Worm (Caenorhabditis elegans) whole organism, young adult: ENCODE data around the gene F47B8.14.

Source experiments
- C06A6.2 ChIP-seq: fragments of 200-800 bp; sonication (Bioruptor generic); conservative IDR thresholded peaks from 2 replicates; pipeline ENCODE4 v1.3.6; 2022; ENCODE audit warnings: missing genetic modification characterization, missing compliant biosample characterization
- D2030.7 ChIP-seq: fragments of 200-800 bp; sonication (Bioruptor generic); IDR thresholded peaks from 2 replicates; pipeline ENCODE4 v1.3.6; 2022; ENCODE audit warnings: missing genetic modification reagents, missing genetic modification characterization, missing compliant biosample characterization
- F22D6.2 ChIP-seq: sonication (generic microtip); optimal IDR thresholded peaks from 2 replicates; lab custom pipeline; 2016; ENCODE audit warnings: mild to moderate bottlenecking, missing genetic modification characterization, missing compliant biosample characterization
- F37B4.10 ChIP-seq: fragments of 200-800 bp; sonication (Bioruptor generic); IDR thresholded peaks from 2 replicates; pipeline ENCODE4 v1.3.6; 2022; ENCODE audit warnings: missing genetic modification characterization, missing compliant biosample characterization
- F49E8.2 ChIP-seq: sonication (generic microtip); optimal IDR thresholded peaks from 3 replicates; lab custom pipeline; 2017; ENCODE audit warnings: missing genetic modification characterization, mild to moderate bottlenecking, missing compliant biosample characterization, antibody characterized with exemption, moderate library complexity; ENCODE audit not compliant: insufficient read depth
- F52B5.7 ChIP-seq: sonication (generic microtip); optimal IDR thresholded peaks from 2 replicates; lab custom pipeline; 2016; ENCODE audit warnings: mild to moderate bottlenecking, missing genetic modification characterization, missing compliant biosample characterization
- F55B11.4 ChIP-seq: sonication (generic microtip); optimal IDR thresholded peaks from 2 replicates; lab custom pipeline; 2016; ENCODE audit warnings: missing compliant biosample characterization, missing genetic modification characterization, borderline replicate concordance; ENCODE audit not compliant: insufficient read depth
- F57C9.4 ChIP-seq: sonication (generic microtip); optimal IDR thresholded peaks from 2 replicates; lab custom pipeline; 2017; ENCODE audit warnings: mild to moderate bottlenecking, missing genetic modification characterization, missing compliant biosample characterization
- K11D2.4 ChIP-seq: fragments of 200-800 bp; sonication (Bioruptor generic); IDR thresholded peaks from 2 replicates; pipeline ENCODE4 v1.3.6; 2022; ENCODE audit warnings: missing genetic modification reagents, missing genetic modification characterization, missing compliant biosample characterization
- K12H6.12 ChIP-seq: fragments of 200-800 bp; sonication (Bioruptor generic); optimal IDR thresholded peaks from 2 replicates; lab custom pipeline; 2018; ENCODE audit warnings: mild to moderate bottlenecking, missing genetic modification characterization, missing compliant biosample characterization
- T07F8.4 ChIP-seq: sonication (generic microtip); optimal IDR thresholded peaks from 2 replicates; lab custom pipeline; 2016; ENCODE audit warnings: mild to moderate bottlenecking, missing genetic modification characterization, moderate library complexity, missing compliant biosample characterization
- Y56A3A.18 ChIP-seq: fragments of 200-800 bp; sonication (Bioruptor generic); IDR thresholded peaks from 2 replicates; pipeline ENCODE4 v1.3.6; 2022; ENCODE audit warnings: missing genetic modification reagents, missing genetic modification characterization, missing compliant biosample characterization
- aptf-2 ChIP-seq: fragments of 200-800 bp; sonication (Bioruptor generic); conservative IDR thresholded peaks from 2 replicates; pipeline ENCODE4 v1.3.6; 2022; ENCODE audit warnings: missing genetic modification reagents, missing genetic modification characterization, missing compliant biosample characterization
- aptf-3 ChIP-seq: fragments of 200-800 bp; sonication (Bioruptor generic); IDR thresholded peaks from 2 replicates; pipeline ENCODE4 v1.3.6; 2022; ENCODE audit warnings: missing genetic modification characterization, missing compliant biosample characterization
- attf-5 ChIP-seq: fragments of 200-800 bp; sonication (Bioruptor generic); optimal IDR thresholded peaks from 2 replicates; lab custom pipeline; 2018; ENCODE audit warnings: mild to moderate bottlenecking, missing genetic modification characterization, missing compliant biosample characterization
- bed-1 ChIP-seq: fragments of 200-800 bp; sonication (Bioruptor generic); IDR thresholded peaks from 2 replicates; pipeline ENCODE4 v1.3.6; 2022; ENCODE audit warnings: missing genetic modification reagents, missing genetic modification characterization, missing compliant biosample characterization
- ccch-3 ChIP-seq: fragments of 200-800 bp; sonication (Bioruptor generic); optimal IDR thresholded peaks from 2 replicates; lab custom pipeline; 2018; ENCODE audit warnings: mild to moderate bottlenecking, missing genetic modification characterization, missing compliant biosample characterization
- cebp-1 ChIP-seq, 2 experiments: fragments of 200-800 bp in 1 of 2; sonication (Bioruptor generic) in 1 of 2; sonication (generic microtip) in 1 of 2; IDR thresholded peaks in 1 of 2; optimal IDR thresholded peaks in 1 of 2; 2 replicates each; pipeline versions ENCODE4 v1.3.6 to Lab custom; 2017 to 2022; ENCODE audit warnings: missing compliant biosample characterization in 2 of 2, missing genetic modification characterization in 2 of 2, mild to moderate bottlenecking in 1 of 2, missing genetic modification reagents in 1 of 2, moderate library complexity in 1 of 2
- cebp-2 ChIP-seq: fragments of 200-800 bp; sonication (Bioruptor generic); IDR thresholded peaks from 2 replicates; pipeline ENCODE4 v1.3.6; 2022; ENCODE audit warnings: missing genetic modification characterization, missing compliant biosample characterization
- ceh-40 ChIP-seq: fragments of 200-800 bp; sonication (Bioruptor generic); IDR thresholded peaks from 2 replicates; pipeline ENCODE4 v1.3.6; 2022; ENCODE audit warnings: missing genetic modification characterization, missing compliant biosample characterization
- chd-7 ChIP-seq: sonication (generic microtip); optimal IDR thresholded peaks from 2 replicates; lab custom pipeline; 2016; ENCODE audit warnings: mild to moderate bottlenecking, missing genetic modification characterization, moderate library complexity, missing compliant biosample characterization
- egl-18 ChIP-seq: fragments of 200-800 bp; sonication (Bioruptor generic); IDR thresholded peaks from 2 replicates; pipeline ENCODE4 v1.3.6; 2022; ENCODE audit warnings: missing genetic modification reagents, missing genetic modification characterization, missing compliant biosample characterization
- him-1 ChIP-seq: sonication (generic microtip); optimal IDR thresholded peaks from 2 replicates; lab custom pipeline; 2016; ENCODE audit warnings: missing genotype, missing genetic modification reagents, missing genetic modification characterization, missing compliant biosample characterization
- hmg-1.2 ChIP-seq: fragments of 200-800 bp; sonication (Bioruptor generic); IDR thresholded peaks from 2 replicates; pipeline ENCODE4 v1.3.6; 2022; ENCODE audit warnings: missing genetic modification reagents, missing genetic modification characterization, missing compliant biosample characterization
- hsf-1 ChIP-seq: fragments of 200-800 bp; sonication (Bioruptor generic); IDR thresholded peaks from 2 replicates; pipeline ENCODE4 v1.3.6; 2022; ENCODE audit warnings: missing genetic modification reagents, missing genetic modification characterization, missing compliant biosample characterization
- lag-1 ChIP-seq: fragments of 200-800 bp; sonication (Bioruptor generic); IDR thresholded peaks from 2 replicates; pipeline ENCODE4 v1.3.6; 2022; ENCODE audit warnings: missing genetic modification reagents, missing genetic modification characterization, missing compliant biosample characterization
- let-526 ChIP-seq: fragments of 200-800 bp; sonication (Bioruptor generic); IDR thresholded peaks from 2 replicates; pipeline ENCODE4 v1.3.6; 2022; ENCODE audit warnings: missing genetic modification reagents, missing genetic modification characterization, missing compliant biosample characterization
- let-607 ChIP-seq, 2 experiments: fragments of 200-800 bp in 1 of 2; sonication (Bioruptor generic) in 1 of 2; sonication (generic microtip) in 1 of 2; optimal IDR thresholded peaks; 2 replicates each; lab custom pipeline; 2016 to 2018; ENCODE audit warnings: mild to moderate bottlenecking in 2 of 2, missing compliant biosample characterization in 2 of 2, missing genetic modification characterization in 2 of 2, moderate library complexity in 2 of 2, missing genotype in 1 of 2
- lin-35 ChIP-seq, 3 experiments: fragments of 150-350 bp in 2 of 3; sonication (generic microtip) in 1 of 3; optimal IDR thresholded peaks; 2 replicates each; lab custom pipeline; 2014 to 2018; ENCODE audit warnings: missing biosample characterization in 3 of 3, missing genetic modification characterization in 3 of 3, missing genetic modification reagents in 3 of 3
- lir-1 ChIP-seq: fragments of 200-800 bp; sonication (Bioruptor generic); conservative IDR thresholded peaks from 2 replicates; pipeline ENCODE4 v1.3.6; 2022; ENCODE audit warnings: missing genetic modification reagents, missing genetic modification characterization, missing compliant biosample characterization
- lsl-1 ChIP-seq: fragments of 200-800 bp; sonication (Bioruptor generic); optimal IDR thresholded peaks from 2 replicates; lab custom pipeline; 2018; ENCODE audit warnings: mild to moderate bottlenecking, missing genetic modification characterization, moderate library complexity, missing compliant biosample characterization
- madf-6 ChIP-seq: fragments of 200-800 bp; sonication (Bioruptor generic); IDR thresholded peaks from 2 replicates; pipeline ENCODE4 v1.3.6; 2022; ENCODE audit warnings: missing genetic modification reagents, missing genetic modification characterization, missing compliant biosample characterization
- mes-4 ChIP-seq: sonication (generic microtip); optimal IDR thresholded peaks from 2 replicates; lab custom pipeline; 2016; ENCODE audit warnings: missing genotype, missing genetic modification characterization, missing compliant biosample characterization
- nhr-120 ChIP-seq: fragments of 200-800 bp; sonication (Bioruptor generic); IDR thresholded peaks from 2 replicates; pipeline ENCODE4 v1.3.6; 2022; ENCODE audit warnings: missing genetic modification characterization, missing compliant biosample characterization
- nhr-27 ChIP-seq: fragments of 200-800 bp; sonication (Bioruptor generic); optimal IDR thresholded peaks from 2 replicates; lab custom pipeline; 2018; ENCODE audit warnings: mild to moderate bottlenecking, missing genetic modification characterization, moderate library complexity, missing compliant biosample characterization
- nhr-90 ChIP-seq: sonication (generic microtip); optimal IDR thresholded peaks from 2 replicates; lab custom pipeline; 2016; ENCODE audit warnings: missing genotype, mild to moderate bottlenecking, missing genetic modification characterization, missing compliant biosample characterization
- pha-4 ChIP-seq: fragments of 150-350 bp; sonication (generic microtip); optimal IDR thresholded peaks from 2 replicates; lab custom pipeline; 2014; ENCODE audit warnings: missing biosample characterization, missing genetic modification reagents, missing genetic modification characterization
- repo-1 ChIP-seq: sonication (generic microtip); optimal IDR thresholded peaks from 2 replicates; lab custom pipeline; 2017; ENCODE audit warnings: mild to moderate bottlenecking, missing genetic modification characterization, missing compliant biosample characterization
- snpc-1.3 ChIP-seq: sonication (generic microtip); optimal IDR thresholded peaks from 2 replicates; lab custom pipeline; 2017; ENCODE audit warnings: missing genetic modification characterization, mild to moderate bottlenecking, missing compliant biosample characterization, antibody characterized with exemption, moderate library complexity, missing genotype, missing genetic modification reagents; ENCODE audit not compliant: insufficient read depth
- snpc-3.4 ChIP-seq: sonication (generic microtip); optimal IDR thresholded peaks from 2 replicates; lab custom pipeline; 2017; ENCODE audit warnings: missing genetic modification characterization, mild to moderate bottlenecking, missing compliant biosample characterization, antibody characterized with exemption, moderate library complexity, missing genotype, missing genetic modification reagents
- snpc-4 ChIP-seq, 5 experiments: fragments of 150-350 bp in 1 of 5; sonication (generic microtip) in 4 of 5; optimal IDR thresholded peaks; 2 replicates each; lab custom pipeline; 2014 to 2018; ENCODE audit warnings: missing genetic modification characterization in 5 of 5, missing biosample characterization in 3 of 5, antibody characterized with exemption in 2 of 5, mild to moderate bottlenecking in 2 of 5, missing compliant biosample characterization in 2 of 5, missing genotype in 2 of 5, moderate library complexity in 2 of 5, missing genetic modification reagents in 1 of 5
- somi-1 ChIP-seq: fragments of 200-800 bp; sonication (Bioruptor generic); optimal IDR thresholded peaks from 2 replicates; lab custom pipeline; 2018; ENCODE audit warnings: mild to moderate bottlenecking, missing genetic modification characterization, missing compliant biosample characterization
- tbp1 ChIP-seq: fragments of 200-800 bp; sonication (Bioruptor generic); optimal IDR thresholded peaks from 2 replicates; lab custom pipeline; 2018; ENCODE audit warnings: mild to moderate bottlenecking, missing genetic modification characterization, missing compliant biosample characterization
- unc-62 ChIP-seq: fragments of 150-350 bp; optimal IDR thresholded peaks from 2 replicates; lab custom pipeline; 2014; ENCODE audit warnings: missing biosample characterization, missing genetic modification reagents, missing genetic modification characterization
- xnd-1 ChIP-seq: sonication (generic microtip); optimal IDR thresholded peaks from 2 replicates; lab custom pipeline; 2016; ENCODE audit warnings: missing genotype, missing genetic modification reagents, missing genetic modification characterization, missing compliant biosample characterization
- ztf-22 ChIP-seq: fragments of 200-800 bp; sonication (Bioruptor generic); optimal IDR thresholded peaks from 2 replicates; lab custom pipeline; 2018; ENCODE audit warnings: mild to moderate bottlenecking, missing genetic modification characterization, moderate library complexity, missing compliant biosample characterization

F47B8.14 gene

ce11 chrV:14354258-14354877 is 34.0 kb downstream of the F47B8.14 start, which contains the start of gene Y49A3A.3 (continued):
- TF ChIP-seq snpc-1.3 (no peak), F57C9.4 (peak; percentile 60), lin-35 (GFP tag; optimal IDR thresholded peaks at IDR 0.05; lab: Kevin White, UChicago) (peak in 1 of 3 experiments; percentile 23), nhr-90 (tag; lab: Kevin White, UChicago) (peak; percentile 36), cebp-2 (0 out of 2 replicates have a peak, but pooled peaks have one; percentile 60), F52B5.7 (peak; percentile 87), D2030.7 (GFP tag; lab: Robert Waterston, UW) (no peak), cebp-1 (GFP tag; IDR thresholded peaks at IDR 0.05; lab: Robert Waterston, UW) (no peak), cebp-1 (tag; optimal IDR thresholded peaks at IDR 0.05; lab: Kevin White, UChicago) (peak; percentile 70), chd-7 (tag; lab: Kevin White, UChicago) (peak; percentile 91), him-1 (tag; lab: Kevin White, UChicago) (no peak), hsf-1 (GFP tag; lab: Robert Waterston, UW) (peak; percentile 17; the same call in 1 of the 2 replicates), hmg-1.2 (GFP tag; lab: Robert Waterston, UW) (peak; percentile 23; the same call in 1 of the 2 replicates), C06A6.2 (GFP tag; lab: Robert Waterston, UW) (0 out of 2 replicates have a peak, but pooled peaks have one; percentile 13), lir-1 (GFP tag; lab: Robert Waterston, UW) (no peak), madf-6 (GFP tag; lab: Robert Waterston, UW) (peak; percentile 56), repo-1 (tag; lab: Kevin White, UChicago) (peak; percentile 95), ztf-22 (peak; percentile 16), mes-4 (tag; lab: Kevin White, UChicago) (no peak), let-607 (tag; optimal IDR thresholded peaks at IDR 0.05; lab: Kevin White, UChicago) (peak; percentile 61 to 71), nhr-27 (peak; percentile 88), somi-1 (GFP tag; lab: Kevin White, UChicago) (no peak), xnd-1 (tag; lab: Kevin White, UChicago) (no peak), nhr-120 (GFP tag; lab: Robert Waterston, UW) (no peak), lag-1 (GFP tag; lab: Robert Waterston, UW) (no peak), attf-5 (GFP tag; lab: Kevin White, UChicago) (peak; percentile 43), T07F8.4 (tag; lab: Kevin White, UChicago) (no peak), K11D2.4 (GFP tag; lab: Robert Waterston, UW) (peak; percentile 59; the same call in 1 of the 2 replicates), Y56A3A.18 (GFP tag; lab: Robert Waterston, UW) (no peak), F37B4.10 (GFP tag; lab: Robert Waterston, UW) (no peak), ceh-40 (GFP tag; lab: Robert Waterston, UW) (no peak), aptf-3 (no peak), tbp1 (GFP tag; lab: Kevin White, UChicago) (peak; percentile 54), snpc-4 (GFP tag; optimal IDR thresholded peaks at IDR 0.05; lab: Kevin White, UChicago) (no peak), snpc-4 (tag; optimal IDR thresholded peaks at IDR 0.05; lab: Kevin White, UChicago) (peak in 3 of 4 experiments; percentile 51 to 63 (median 59)), F55B11.4 (tag; lab: Kevin White, UChicago) (no peak), pha-4 (tag; lab: Kevin White, UChicago) (no peak), bed-1 (no peak), K12H6.12 (no peak), snpc-3.4 (tag; lab: Kevin White, UChicago) (no peak), F49E8.2 (tag; lab: Kevin White, UChicago) (no peak), unc-62 (GFP tag; lab: Kevin White, UChicago) (no peak), F22D6.2 (tag; lab: Kevin White, UChicago) (peak; percentile 23), lsl-1 (peak; percentile 2), aptf-2 (GFP tag; lab: Robert Waterston, UW) (no peak), egl-18 (no peak), ccch-3 (GFP tag; lab: Kevin White, UChicago) (no peak), let-526 (no peak)
